Fruit fly (Drosophila melanogaster): ENCODE results near the gene Targ2.

The Targ2 gene

DNA sequence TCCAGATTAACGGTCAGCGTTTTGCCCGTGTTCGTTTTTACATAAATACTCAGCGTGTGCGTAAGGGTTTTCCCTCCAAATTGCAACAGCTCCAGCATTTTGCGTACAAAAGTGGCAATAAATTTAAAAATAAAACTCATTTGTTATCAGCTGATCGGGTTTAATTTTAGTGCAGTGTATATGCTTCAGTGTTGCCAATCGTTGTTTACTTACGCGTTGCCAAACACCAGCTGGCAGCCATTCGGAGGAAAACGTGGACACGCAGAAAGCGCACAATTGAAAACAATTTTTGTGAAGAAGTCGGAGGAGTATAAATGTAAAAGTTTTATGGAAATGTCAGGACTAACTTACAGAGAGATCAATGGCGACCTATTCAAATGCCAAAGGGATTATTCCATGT lies 6.5 kb downstream of the Targ2 start, which contains the start of the genes Targ3 and park (continued):
- TF ChIP-seq psq (GFP tag; optimal IDR thresholded peaks at IDR 0.05) = peak; percentile 47

DNA sequence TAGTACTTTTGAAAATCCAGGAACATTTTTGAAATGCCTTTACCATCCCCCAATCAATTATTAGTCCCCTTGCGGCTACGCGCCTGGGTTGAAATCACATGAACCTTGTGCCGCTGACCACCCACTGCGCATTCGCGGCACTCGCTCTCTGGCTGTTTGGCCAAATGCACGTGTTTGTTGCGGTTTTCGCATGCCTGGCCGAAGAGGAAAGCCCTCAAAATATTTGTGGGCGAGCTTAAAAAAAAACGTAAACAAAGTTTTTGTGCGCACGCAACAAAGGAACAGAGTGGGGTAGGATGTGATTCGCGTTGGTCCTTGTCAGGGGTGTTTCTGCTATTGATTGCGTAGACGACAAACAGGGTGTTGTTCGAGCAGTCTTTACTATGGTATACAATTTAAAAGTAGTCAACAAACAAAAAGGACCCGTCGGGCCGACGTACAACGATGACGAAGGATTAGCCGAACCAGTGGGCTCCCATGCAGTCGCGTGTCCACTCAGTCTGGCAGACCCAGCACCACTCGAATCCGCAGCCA lies 8.6 kb downstream of the Targ2 start:
- TF ChIP-seq Vsx2 (GFP tag; optimal IDR thresholded peaks at IDR 0.05; ENCODE audit: partially characterized antibody) = peak; percentile 10
- no peak for TF ChIP-seq tai (GFP tag; optimal IDR thresholded peaks at IDR 0.05)

DNA sequence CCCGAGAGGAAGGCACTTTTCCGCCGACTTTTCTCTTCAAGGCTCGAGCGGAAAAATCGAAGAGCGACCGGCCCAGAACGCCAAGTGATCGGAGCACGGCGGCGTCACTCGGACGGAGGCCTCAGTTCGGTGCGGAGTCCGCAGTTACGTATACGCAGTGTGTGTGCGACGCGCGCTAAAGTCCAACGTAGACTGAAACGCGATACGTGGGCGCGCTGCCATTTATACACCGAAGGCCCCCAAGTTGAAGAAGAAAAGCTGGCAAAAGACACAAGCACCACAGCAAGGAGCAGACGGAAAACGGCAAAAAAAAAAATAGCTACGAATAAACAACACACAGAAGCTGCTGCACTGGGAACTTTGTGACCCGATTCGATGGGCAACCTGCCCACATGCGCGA lies 9.9 kb downstream of the Targ2 start, which contains the start of gene CG42337:
Gene CG42337, minus strand, starts transcription at position 194 of the 400 bp plus-strand sequence.
- no peak for TF ChIP-seq lola (GFP tag; optimal IDR thresholded peaks at IDR 0.05)
- no peak for TF ChIP-seq Rel (GFP tag; optimal IDR thresholded peaks at IDR 0.05)
- no peak for TF ChIP-seq Rel (tag; optimal IDR thresholded peaks at IDR 0.05)
- no peak for TF ChIP-seq dmrt93B (GFP tag; optimal IDR thresholded peaks at IDR 0.05)
- TF ChIP-seq ey (GFP tag; optimal IDR thresholded peaks at IDR 0.05) = no peak
- no peak for TF ChIP-seq dsf (GFP tag; optimal IDR thresholded peaks at IDR 0.05; ENCODE audit: borderline replicate concordance)
- no peak for TF ChIP-seq rgr (GFP tag; optimal IDR thresholded peaks at IDR 0.05)
- no peak for TF ChIP-seq Mio (GFP tag; optimal IDR thresholded peaks at IDR 0.05)

DNA sequence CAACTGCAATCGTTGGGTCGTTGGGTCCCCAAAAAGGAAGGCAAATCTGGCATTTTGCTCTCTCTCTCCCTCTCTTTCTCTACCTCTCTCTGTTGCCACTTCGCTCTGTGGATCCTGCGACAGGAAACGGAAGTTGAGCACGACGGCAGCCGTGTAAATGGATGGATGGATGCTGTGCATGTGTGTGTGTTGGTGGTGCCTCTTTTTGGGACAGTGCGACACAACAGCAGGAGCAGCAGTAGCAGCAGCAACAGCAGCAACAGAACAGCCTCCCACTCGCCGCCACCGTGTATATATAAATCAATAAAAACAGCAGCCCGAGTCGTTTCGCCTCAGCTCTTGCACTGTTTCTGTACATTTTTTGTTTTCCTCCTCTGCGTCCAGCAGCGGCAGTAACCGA lies 11.0 kb downstream of the Targ2 start:
- no peak for TF ChIP-seq jim (GFP tag; optimal IDR thresholded peaks at IDR 0.05)
- no peak for TF ChIP-seq Dif (GFP tag; optimal IDR thresholded peaks at IDR 0.05; ENCODE audit: partially characterized antibody)
- TF ChIP-seq Jra (GFP tag; optimal IDR thresholded peaks at IDR 0.05) = no peak
- no peak for TF ChIP-seq sage (GFP tag; optimal IDR thresholded peaks at IDR 0.05)
- no peak for TF ChIP-seq br (GFP tag; optimal IDR thresholded peaks at IDR 0.05)
- no peak for TF ChIP-seq Hr83 (GFP tag; optimal IDR thresholded peaks at IDR 0.05; ENCODE audit: poor library complexity, severe bottlenecking)
- TF ChIP-seq dsf (GFP tag; optimal IDR thresholded peaks at IDR 0.05; ENCODE audit: borderline replicate concordance) = no peak
- TF ChIP-seq brk (GFP tag; optimal IDR thresholded peaks at IDR 0.05) = no peak
- TF ChIP-seq fru (GFP tag; optimal IDR thresholded peaks at IDR 0.05) = no peak
- TF ChIP-seq Dfd (GFP tag; optimal IDR thresholded peaks at IDR 0.05) = no peak
- no peak for TF ChIP-seq Sp1 (GFP tag; optimal IDR thresholded peaks at IDR 0.05)
- TF ChIP-seq ey (GFP tag; optimal IDR thresholded peaks at IDR 0.05) = no peak

- TF ChIP-seq Sp1 (GFP tag; optimal IDR thresholded peaks at IDR 0.05) (no peak), foxo (GFP tag; optimal IDR thresholded peaks at IDR 0.05) (no peak), sage (GFP tag; optimal IDR thresholded peaks at IDR 0.05) (no peak), GATAd (GFP tag; optimal IDR thresholded peaks at IDR 0.05) (no peak), Dif (GFP tag; optimal IDR thresholded peaks at IDR 0.05; ENCODE audit: partially characterized antibody) (no peak), pan (optimal IDR thresholded peaks at IDR 0.05) (no peak), Hr78 (GFP tag; optimal IDR thresholded peaks at IDR 0.05) (no peak), fru (GFP tag; optimal IDR thresholded peaks at IDR 0.05) (no peak), Myc (optimal IDR thresholded peaks at IDR 0.05) (no peak), Rel (GFP tag; optimal IDR thresholded peaks at IDR 0.05) (no peak), Rel (tag; optimal IDR thresholded peaks at IDR 0.05) (no peak), Dfd (GFP tag; optimal IDR thresholded peaks at IDR 0.05) (no peak), Mio (GFP tag; optimal IDR thresholded peaks at IDR 0.05) (no peak), CG32264 (GFP tag; optimal IDR thresholded peaks at IDR 0.05) (no peak), OdsH (GFP tag; optimal IDR thresholded peaks at IDR 0.05) (no peak)
Measured at dm6 chr3L:21186487-21186886, 16.5 kb downstream of the Targ2 start.

DNA sequence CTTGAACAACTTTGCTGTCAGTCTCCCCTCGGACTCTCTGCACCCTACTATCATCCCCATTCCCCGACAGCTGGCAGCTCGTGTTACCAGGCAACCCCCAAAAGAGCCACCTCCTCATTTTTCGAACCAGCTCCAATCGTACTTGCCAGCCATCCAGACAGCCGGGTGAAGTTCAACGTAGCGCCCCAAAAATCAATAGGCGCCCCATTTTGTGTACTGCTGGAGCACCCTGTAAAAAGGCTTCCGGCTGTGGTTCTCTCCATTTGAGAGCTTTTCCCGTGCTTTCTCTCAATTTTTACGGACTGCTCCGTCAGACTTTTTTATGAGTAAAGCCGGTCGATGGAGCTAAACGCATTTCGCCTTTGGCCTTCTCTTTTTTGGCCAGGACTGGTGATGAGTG lies 17.4 kb downstream of the Targ2 start:
- no peak for TF ChIP-seq Dif (GFP tag; optimal IDR thresholded peaks at IDR 0.05; ENCODE audit: partially characterized antibody)
- TF ChIP-seq lola (GFP tag; optimal IDR thresholded peaks at IDR 0.05) = no peak
- TF ChIP-seq Hr78 (GFP tag; optimal IDR thresholded peaks at IDR 0.05) = no peak
- TF ChIP-seq Hr83 (GFP tag; optimal IDR thresholded peaks at IDR 0.05; ENCODE audit: poor library complexity, severe bottlenecking) = no peak
- TF ChIP-seq Vsx2 (GFP tag; optimal IDR thresholded peaks at IDR 0.05; ENCODE audit: partially characterized antibody) = no peak
- TF ChIP-seq dsf (GFP tag; optimal IDR thresholded peaks at IDR 0.05; ENCODE audit: borderline replicate concordance) = no peak
- TF ChIP-seq ey (GFP tag; optimal IDR thresholded peaks at IDR 0.05) = no peak
- TF ChIP-seq Mio (GFP tag; optimal IDR thresholded peaks at IDR 0.05) = no peak
- TF ChIP-seq sage (GFP tag; optimal IDR thresholded peaks at IDR 0.05) = no peak
- no peak for TF ChIP-seq Rel (GFP tag; optimal IDR thresholded peaks at IDR 0.05)
- no peak for TF ChIP-seq Rel (tag; optimal IDR thresholded peaks at IDR 0.05)
- TF ChIP-seq pan (optimal IDR thresholded peaks at IDR 0.05) = no peak
- no peak for TF ChIP-seq woc (GFP tag; optimal IDR thresholded peaks at IDR 0.05)

All from whole organism, wandering third instar larva.